Worm (Caenorhabditis elegans) whole organism, young adult: ENCODE results near the gene srd-12.

Experiments used
- B0019.2 ChIP-seq: fragments of 200-800 bp; sonication (Bioruptor generic); conservative IDR thresholded peaks from 2 replicates; pipeline ENCODE4 v1.3.6; 2022; ENCODE audit warnings: missing genetic modification reagents, missing genetic modification characterization, missing compliant biosample characterization
- C06A6.2 ChIP-seq: fragments of 200-800 bp; sonication (Bioruptor generic); conservative IDR thresholded peaks from 2 replicates; pipeline ENCODE4 v1.3.6; 2022; ENCODE audit warnings: missing genetic modification characterization, missing compliant biosample characterization
- C17E4.6 ChIP-seq: fragments of 200-800 bp; sonication (Bioruptor generic); IDR thresholded peaks from 2 replicates; pipeline ENCODE4 v1.3.6; 2022; ENCODE audit warnings: missing genetic modification reagents, missing genetic modification characterization, missing compliant biosample characterization
- F10E7.11 ChIP-seq: sonication (generic microtip); optimal IDR thresholded peaks from 2 replicates; lab custom pipeline; 2017; ENCODE audit warnings: mild to moderate bottlenecking, missing genetic modification characterization, moderate library complexity, missing compliant biosample characterization
- F23B12.7 ChIP-seq: sonication (generic microtip); optimal IDR thresholded peaks from 2 replicates; lab custom pipeline; 2017; ENCODE audit warnings: missing genetic modification characterization, mild to moderate bottlenecking, missing compliant biosample characterization, antibody characterized with exemption, moderate library complexity; ENCODE audit not compliant: insufficient read depth
- F33H1.4 ChIP-seq: fragments of 200-800 bp; sonication (Bioruptor generic); IDR thresholded peaks from 2 replicates; pipeline ENCODE4 v1.3.6; 2022; ENCODE audit warnings: missing genetic modification reagents, missing genetic modification characterization, missing compliant biosample characterization
- F49E8.2 ChIP-seq: sonication (generic microtip); optimal IDR thresholded peaks from 3 replicates; lab custom pipeline; 2017; ENCODE audit warnings: missing genetic modification characterization, mild to moderate bottlenecking, missing compliant biosample characterization, antibody characterized with exemption, moderate library complexity; ENCODE audit not compliant: insufficient read depth
- F52B5.7 ChIP-seq: sonication (generic microtip); optimal IDR thresholded peaks from 2 replicates; lab custom pipeline; 2016; ENCODE audit warnings: mild to moderate bottlenecking, missing genetic modification characterization, missing compliant biosample characterization
- F57A8.1 ChIP-seq: fragments of 200-800 bp; sonication (Bioruptor generic); optimal IDR thresholded peaks from 2 replicates; lab custom pipeline; 2018; ENCODE audit warnings: mild to moderate bottlenecking, missing genetic modification characterization, moderate library complexity, missing compliant biosample characterization
- ZK185.1 ChIP-seq: sonication (generic microtip); optimal IDR thresholded peaks from 2 replicates; lab custom pipeline; 2016; ENCODE audit warnings: mild to moderate bottlenecking, missing genetic modification characterization, missing compliant biosample characterization; ENCODE audit not compliant: poor library complexity, severe bottlenecking
- akir-1 ChIP-seq: fragments of 200-800 bp; sonication (Bioruptor generic); optimal IDR thresholded peaks from 2 replicates; lab custom pipeline; 2018; ENCODE audit warnings: mild to moderate bottlenecking, missing genetic modification characterization, moderate library complexity, missing compliant biosample characterization
- ama-1 ChIP-seq, 3 experiments: fragments of 150-350 bp in 1 of 3; sonication (generic microtip) in 2 of 3; optimal IDR thresholded peaks; 2 replicates each; lab custom pipeline; 2014 to 2018; ENCODE audit warnings: missing biosample characterization in 2 of 3, missing genetic modification characterization in 2 of 3, missing genetic modification reagents in 2 of 3
- attf-3 ChIP-seq: fragments of 200-800 bp; sonication (Bioruptor generic); conservative IDR thresholded peaks from 2 replicates; pipeline ENCODE4 v1.3.6; 2022; ENCODE audit warnings: missing genetic modification reagents, missing genetic modification characterization, missing compliant biosample characterization
- ccch-3 ChIP-seq: fragments of 200-800 bp; sonication (Bioruptor generic); optimal IDR thresholded peaks from 2 replicates; lab custom pipeline; 2018; ENCODE audit warnings: mild to moderate bottlenecking, missing genetic modification characterization, missing compliant biosample characterization
- cebp-1 ChIP-seq, 2 experiments: fragments of 200-800 bp in 1 of 2; sonication (Bioruptor generic) in 1 of 2; sonication (generic microtip) in 1 of 2; IDR thresholded peaks in 1 of 2; optimal IDR thresholded peaks in 1 of 2; 2 replicates each; pipeline versions ENCODE4 v1.3.6 to Lab custom; 2017 to 2022; ENCODE audit warnings: missing compliant biosample characterization in 2 of 2, missing genetic modification characterization in 2 of 2, mild to moderate bottlenecking in 1 of 2, missing genetic modification reagents in 1 of 2, moderate library complexity in 1 of 2
- ceh-27 ChIP-seq: fragments of 200-800 bp; sonication (Bioruptor generic); optimal IDR thresholded peaks from 2 replicates; lab custom pipeline; 2018; ENCODE audit warnings: mild to moderate bottlenecking, missing genetic modification characterization, moderate library complexity, missing compliant biosample characterization
- chd-7 ChIP-seq: sonication (generic microtip); optimal IDR thresholded peaks from 2 replicates; lab custom pipeline; 2016; ENCODE audit warnings: mild to moderate bottlenecking, missing genetic modification characterization, moderate library complexity, missing compliant biosample characterization
- dpl-1 ChIP-seq: fragments of 150-350 bp; optimal IDR thresholded peaks from 2 replicates; lab custom pipeline; 2014; ENCODE audit warnings: missing biosample characterization, missing genetic modification reagents, missing genetic modification characterization
- hlh-12 ChIP-seq: sonication (generic microtip); optimal IDR thresholded peaks from 2 replicates; lab custom pipeline; 2016; ENCODE audit warnings: missing genetic modification characterization, missing compliant biosample characterization
- let-526 ChIP-seq: fragments of 200-800 bp; sonication (Bioruptor generic); IDR thresholded peaks from 2 replicates; pipeline ENCODE4 v1.3.6; 2022; ENCODE audit warnings: missing genetic modification reagents, missing genetic modification characterization, missing compliant biosample characterization
- lsy-27 ChIP-seq: sonication (generic microtip); optimal IDR thresholded peaks from 2 replicates; lab custom pipeline; 2017; ENCODE audit warnings: missing genetic modification characterization, mild to moderate bottlenecking, missing compliant biosample characterization, antibody characterized with exemption, missing genotype, borderline replicate concordance; ENCODE audit not compliant: insufficient read depth
- madf-3 ChIP-seq: fragments of 200-800 bp; sonication (Bioruptor generic); IDR thresholded peaks from 2 replicates; pipeline ENCODE4 v1.3.6; 2022; ENCODE audit warnings: missing genetic modification reagents, missing genetic modification characterization, missing compliant biosample characterization
- madf-8 ChIP-seq: fragments of 200-800 bp; sonication (Bioruptor generic); conservative IDR thresholded peaks from 2 replicates; pipeline ENCODE4 v1.3.6; 2022; ENCODE audit warnings: missing genetic modification reagents, missing genetic modification characterization, missing compliant biosample characterization
- rcor-1 ChIP-seq: fragments of 200-800 bp; sonication (Bioruptor generic); IDR thresholded peaks from 2 replicates; pipeline ENCODE4 v1.3.6; 2022; ENCODE audit warnings: missing genetic modification reagents, missing genetic modification characterization, missing compliant biosample characterization
- sea-2 ChIP-seq: fragments of 200-800 bp; sonication (Bioruptor generic); IDR thresholded peaks from 2 replicates; pipeline ENCODE4 v1.3.6; 2022; ENCODE audit warnings: missing genetic modification characterization, missing compliant biosample characterization
- snpc-4 ChIP-seq, 5 experiments: fragments of 150-350 bp in 1 of 5; sonication (generic microtip) in 4 of 5; optimal IDR thresholded peaks; 2 replicates each; lab custom pipeline; 2014 to 2018; ENCODE audit warnings: missing genetic modification characterization in 5 of 5, missing biosample characterization in 3 of 5, antibody characterized with exemption in 2 of 5, mild to moderate bottlenecking in 2 of 5, missing compliant biosample characterization in 2 of 5, missing genotype in 2 of 5, moderate library complexity in 2 of 5, missing genetic modification reagents in 1 of 5
- sptf-2 ChIP-seq: fragments of 200-800 bp; sonication (Bioruptor generic); optimal IDR thresholded peaks from 2 replicates; lab custom pipeline; 2018; ENCODE audit warnings: mild to moderate bottlenecking, missing genetic modification characterization, missing compliant biosample characterization
- tlf-1 ChIP-seq: fragments of 200-800 bp; sonication (Bioruptor generic); optimal IDR thresholded peaks from 2 replicates; lab custom pipeline; 2018; ENCODE audit warnings: mild to moderate bottlenecking, missing genetic modification characterization, missing compliant biosample characterization
- zim-3 ChIP-seq: sonication (generic microtip); optimal IDR thresholded peaks from 2 replicates; lab custom pipeline; 2017; ENCODE audit warnings: mild to moderate bottlenecking, missing genetic modification characterization, moderate library complexity, missing compliant biosample characterization
- ztf-25 ChIP-seq: fragments of 200-800 bp; sonication (Bioruptor generic); IDR thresholded peaks from 2 replicates; pipeline ENCODE4 v1.3.6; 2022; ENCODE audit warnings: missing genetic modification reagents, missing genetic modification characterization, missing compliant biosample characterization
- ztf-26 ChIP-seq: sonication (generic microtip); optimal IDR thresholded peaks from 2 replicates; lab custom pipeline; 2017; ENCODE audit warnings: missing genetic modification characterization, missing compliant biosample characterization
- ztf-6 ChIP-seq: fragments of 200-800 bp; sonication (Bioruptor generic); IDR thresholded peaks from 2 replicates; pipeline ENCODE4 v1.3.6; 2022; ENCODE audit warnings: missing genetic modification reagents, missing genetic modification characterization, missing compliant biosample characterization

Gene srd-12

DNA sequence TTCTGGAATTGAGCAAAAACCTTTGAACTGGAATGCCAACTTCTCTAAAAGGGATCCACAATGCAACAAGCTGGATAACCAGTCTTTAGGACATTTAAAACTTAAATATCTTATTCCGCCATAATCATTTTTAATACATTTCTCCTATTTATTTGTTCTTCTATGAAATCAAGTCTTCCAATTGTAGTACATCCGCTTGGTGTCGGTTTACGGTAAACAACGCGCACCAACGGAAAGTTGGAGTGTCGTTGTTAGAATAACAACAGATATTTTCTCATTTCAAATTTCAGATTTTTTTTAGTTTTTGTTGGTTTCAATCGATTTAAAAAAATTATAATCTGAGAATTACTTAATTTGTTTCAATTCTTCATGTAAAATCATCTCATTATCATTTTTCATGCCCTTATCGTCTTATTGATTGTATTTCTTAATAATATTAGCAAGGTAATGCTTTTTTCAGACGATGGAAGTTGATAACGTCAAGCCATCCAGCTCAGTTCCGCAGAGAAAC lies 19.1 kb upstream of the srd-12 start, which contains the start of gene csn-5:
Gene csn-5 (plus strand): TSS at position 461 of the 511 bp plus-strand sequence.
- no peak for TF ChIP-seq lsy-27 (tag; lab: Kevin White, UChicago)
- no peak for TF ChIP-seq sptf-2 (GFP tag; lab: Kevin White, UChicago)
- no peak for TF ChIP-seq madf-3 (GFP tag; lab: Robert Waterston, UW)
- TF ChIP-seq tlf-1 (GFP tag; lab: Kevin White, UChicago) = no peak
- no peak for TF ChIP-seq F49E8.2 (tag; lab: Kevin White, UChicago)
- TF ChIP-seq C17E4.6 (GFP tag; lab: Robert Waterston, UW) = no peak
- TF ChIP-seq ZK185.1 (tag; lab: Kevin White, UChicago) = no peak
- TF ChIP-seq attf-3 (GFP tag; lab: Robert Waterston, UW) = peak; percentile 90
- TF ChIP-seq snpc-4 (GFP tag; optimal IDR thresholded peaks at IDR 0.05; lab: Kevin White, UChicago) = no peak
- TF ChIP-seq snpc-4 (tag; optimal IDR thresholded peaks at IDR 0.05; lab: Kevin White, UChicago) = peak in 1 of 4 experiments; percentile 6
- TF ChIP-seq hlh-12 (tag; lab: Kevin White, UChicago) = no peak
- TF ChIP-seq zim-3 = no peak
- no peak for TF ChIP-seq ccch-3 (GFP tag; lab: Kevin White, UChicago)
- no peak for TF ChIP-seq ztf-26
- TF ChIP-seq sea-2 (GFP tag; lab: Robert Waterston, UW) = no peak
- TF ChIP-seq rcor-1 (GFP tag; lab: Robert Waterston, UW) = no peak
- TF ChIP-seq F52B5.7 (tag; lab: Kevin White, UChicago) = no peak
- no peak for TF ChIP-seq B0019.2 (GFP tag; lab: Robert Waterston, UW)

DNA sequence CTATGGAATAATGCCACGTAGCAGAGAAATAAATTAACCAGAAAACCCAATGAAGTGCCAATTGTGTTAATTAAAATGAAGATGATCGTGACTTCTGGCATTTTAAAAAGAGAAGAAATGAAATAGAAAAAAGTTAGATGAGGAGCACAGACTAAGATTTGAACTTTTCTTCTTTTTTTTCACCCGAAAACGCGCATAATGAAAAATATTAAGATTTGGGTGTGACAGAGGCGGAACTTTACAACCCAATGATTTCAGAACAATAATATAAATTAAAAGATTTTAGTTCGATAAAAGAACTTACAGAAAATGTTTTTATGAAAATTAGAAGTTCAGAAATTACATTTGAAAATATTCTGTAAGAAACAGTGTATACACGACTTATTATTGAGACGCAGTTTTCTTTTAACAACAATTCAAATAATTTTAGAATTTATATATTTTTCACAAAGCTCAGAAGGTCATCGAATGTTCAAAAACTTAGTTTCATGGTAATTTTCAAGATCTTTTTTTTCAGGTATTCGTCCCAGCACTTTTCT lies 15.5 kb upstream of the srd-12 start, which contains the start of the genes srd-8 and B0547.2:
Gene srd-8 (minus strand): TSS at position 101 of the 539 bp plus-strand sequence.
Gene B0547.2 (plus strand): TSS at position 489 of the 539 bp plus-strand sequence.
- no peak for TF ChIP-seq dpl-1 (GFP tag; lab: Kevin White, UChicago)
- TF ChIP-seq let-526 = no peak
- TF ChIP-seq ceh-27 (GFP tag; lab: Kevin White, UChicago) = no peak
- TF ChIP-seq ccch-3 (GFP tag; lab: Kevin White, UChicago) = no peak
- TF ChIP-seq B0019.2 (GFP tag; lab: Robert Waterston, UW) = no peak
- TF ChIP-seq madf-8 = no peak
- no peak for TF ChIP-seq ama-1 (optimal IDR thresholded peaks at IDR 0.05; lab: Kevin White, UChicago)
- no peak for TF ChIP-seq ama-1 (GFP tag; optimal IDR thresholded peaks at IDR 0.05; lab: Kevin White, UChicago)
- no peak for TF ChIP-seq akir-1 (GFP tag; lab: Kevin White, UChicago)
- TF ChIP-seq C06A6.2 (GFP tag; lab: Robert Waterston, UW) = no peak
- no peak for TF ChIP-seq cebp-1 (GFP tag; IDR thresholded peaks at IDR 0.05; lab: Robert Waterston, UW)
- no peak for TF ChIP-seq cebp-1 (tag; optimal IDR thresholded peaks at IDR 0.05; lab: Kevin White, UChicago)
- no peak for TF ChIP-seq F57A8.1 (GFP tag; lab: Kevin White, UChicago)
- TF ChIP-seq chd-7 (tag; lab: Kevin White, UChicago) = no peak
- TF ChIP-seq F23B12.7 (tag; lab: Kevin White, UChicago) = no peak
- TF ChIP-seq F10E7.11 (tag; lab: Kevin White, UChicago) = no peak
- TF ChIP-seq snpc-4 (GFP tag; optimal IDR thresholded peaks at IDR 0.05; lab: Kevin White, UChicago) = no peak
- TF ChIP-seq snpc-4 (tag; optimal IDR thresholded peaks at IDR 0.05; lab: Kevin White, UChicago) = no peak
- TF ChIP-seq ztf-6 (GFP tag; lab: Robert Waterston, UW) = no peak
- TF ChIP-seq F33H1.4 (GFP tag; lab: Robert Waterston, UW) = no peak
- TF ChIP-seq ztf-25 = no peak
